Worm (Caenorhabditis elegans) whole organism, L4 larva: Measurements from ENCODE around the gene F59B2.13.

Source experiments
- ZK337.2 ChIP-seq: fragments of 200-800 bp; sonication (Bioruptor generic); IDR thresholded peaks from 2 replicates; pipeline ENCODE4 v1.3.6; 2022; ENCODE audit warnings: missing genetic modification reagents, missing genetic modification characterization, missing compliant biosample characterization
- arid-1 ChIP-seq: fragments of 200-800 bp; sonication (Bioruptor generic); conservative IDR thresholded peaks from 2 replicates; pipeline ENCODE4 v1.3.6; 2022; ENCODE audit warnings: missing genetic modification reagents, missing genetic modification characterization, missing compliant biosample characterization
- cey-2 ChIP-seq: sonication (generic microtip); optimal IDR thresholded peaks from 3 replicates; lab custom pipeline; 2017; ENCODE audit warnings: missing genetic modification characterization, mild to moderate bottlenecking, missing compliant biosample characterization, antibody characterized with exemption, borderline replicate concordance; ENCODE audit not compliant: insufficient read depth
- madf-9 ChIP-seq: fragments of 200-800 bp; sonication (Bioruptor generic); conservative IDR thresholded peaks from 2 replicates; pipeline ENCODE4 v1.3.6; 2022; ENCODE audit warnings: missing genetic modification reagents, missing genetic modification characterization, missing compliant biosample characterization
- nhr-102 ChIP-seq: sonication (generic microtip); optimal IDR thresholded peaks from 2 replicates; lab custom pipeline; 2016; ENCODE audit warnings: mild to moderate bottlenecking, missing genetic modification characterization, moderate library complexity, missing compliant biosample characterization
- nhr-11 ChIP-seq: fragments of 150-350 bp; optimal IDR thresholded peaks from 2 replicates; lab custom pipeline; 2014; ENCODE audit warnings: missing biosample characterization, missing genetic modification characterization
- snpc-4 ChIP-seq: fragments of 150-350 bp; optimal IDR thresholded peaks from 2 replicates; lab custom pipeline; 2014; ENCODE audit warnings: missing biosample characterization, missing genetic modification characterization
- unc-39 ChIP-seq: sonication (generic microtip); optimal IDR thresholded peaks from 2 replicates; lab custom pipeline; 2017; ENCODE audit warnings: missing biosample characterization, missing genetic modification characterization

DNA sequence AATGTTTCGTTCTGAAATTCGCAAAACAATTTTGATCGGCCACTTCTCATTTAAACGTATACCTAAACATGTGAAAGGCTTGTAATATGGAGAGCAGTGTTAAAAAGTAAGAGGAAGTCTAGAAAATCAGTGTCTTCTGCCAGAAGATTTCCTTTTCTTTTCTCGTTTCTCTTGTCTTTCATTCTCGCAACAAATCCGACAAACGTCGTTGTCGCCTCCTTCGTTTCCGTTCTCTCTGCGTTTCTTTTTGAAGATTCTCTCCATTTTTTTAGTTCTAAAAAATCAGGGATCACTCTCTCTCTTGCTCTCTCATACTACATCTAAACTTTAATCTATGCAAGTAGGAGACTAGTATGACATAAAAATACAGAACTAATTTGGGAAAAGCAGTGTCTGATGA is 20.4 kb upstream of the F59B2.13 start:
- TF ChIP-seq snpc-4 (tag; lab: Kevin White, UChicago) = no peak
- TF ChIP-seq cey-2 (tag; lab: Kevin White, UChicago) = no peak
- no peak for TF ChIP-seq madf-9 (GFP tag; lab: Robert Waterston, UW)
- no peak for TF ChIP-seq nhr-11 (tag; lab: Kevin White, UChicago)
- no peak for TF ChIP-seq unc-39 (tag; lab: Kevin White, UChicago)
- no peak for TF ChIP-seq ZK337.2
- TF ChIP-seq arid-1 (GFP tag; lab: Robert Waterston, UW) = no peak
- TF ChIP-seq nhr-102 (tag; lab: Kevin White, UChicago) = no peak
